Worm (Caenorhabditis elegans): ENCODE data around the gene K08D9.2.

ce11 chrV:3275033-3275432 lies 47.6 kb downstream of the K08D9.2 start, which contains the start of gene T28A11.3:
- no peak for TF ChIP-seq W03F9.2 (tag; optimal IDR thresholded peaks at IDR 0.05)
- TF ChIP-seq him-1 (tag; optimal IDR thresholded peaks at IDR 0.05), result no peak
- no peak for TF ChIP-seq dao-5 (tag; optimal IDR thresholded peaks at IDR 0.05)

Data from whole organism, L4/young adult.